Worm (Caenorhabditis elegans): ENCODE results near the gene glb-4.

DNA sequence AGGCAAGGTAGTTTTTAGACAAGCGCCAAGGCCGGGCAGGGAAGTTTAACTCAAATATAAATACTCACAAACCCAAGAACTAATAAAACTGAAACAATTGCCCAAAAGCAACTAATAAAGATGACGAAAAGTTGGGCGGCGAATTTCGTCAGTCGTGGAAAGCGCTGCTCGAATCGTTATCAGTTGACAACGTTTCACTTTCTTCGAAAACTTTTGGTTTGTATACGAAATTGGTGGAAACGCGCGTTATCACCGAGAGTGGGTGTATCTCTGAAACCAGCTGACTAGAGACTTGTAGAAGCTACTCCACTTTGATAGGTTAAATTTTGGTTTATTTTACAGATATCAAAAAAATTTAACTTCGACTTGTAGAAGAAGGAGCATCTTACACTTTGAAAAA lies 42.1 kb upstream of the glb-4 start:
- TF ChIP-seq fkh-10 (GFP tag; optimal IDR thresholded peaks at IDR 0.05) = no peak
- TF ChIP-seq nhr-28 (tag; optimal IDR thresholded peaks at IDR 0.05) = no peak
- TF ChIP-seq snpc-4 (tag; optimal IDR thresholded peaks at IDR 0.05) = no peak
- no peak for TF ChIP-seq unc-62 (GFP tag; optimal IDR thresholded peaks at IDR 0.05)
